Worm (Caenorhabditis elegans) whole organism, midembryonic: ENCODE measurements around the gene fipr-4.

Source experiments
- T22C8.4 ChIP-seq: fragments of 200-800 bp; sonication (Bioruptor generic); IDR thresholded peaks from 2 replicates; pipeline ENCODE4 v1.3.6; 2022; ENCODE audit warnings: missing genetic modification characterization, missing compliant biosample characterization
- cog-1 ChIP-seq: sonication (generic microtip); optimal IDR thresholded peaks from 2 replicates; lab custom pipeline; 2016; ENCODE audit warnings: missing genetic modification characterization, missing compliant biosample characterization
- flt-1 ChIP-seq: fragments of 200-800 bp; sonication (Bioruptor generic); IDR thresholded peaks from 2 replicates; pipeline ENCODE4 v1.3.6; 2022; ENCODE audit warnings: missing genetic modification characterization, missing compliant biosample characterization
- klf-2 ChIP-seq: fragments of 200-800 bp; sonication (Bioruptor generic); conservative IDR thresholded peaks from 2 replicates; pipeline ENCODE4 v1.3.6; 2022; ENCODE audit warnings: missing genetic modification reagents, missing genetic modification characterization, missing compliant biosample characterization
- med-1 ChIP-seq: sonication (generic microtip); optimal IDR thresholded peaks from 2 replicates; lab custom pipeline; 2017; ENCODE audit warnings: missing genetic modification characterization, mild to moderate bottlenecking, missing compliant biosample characterization, antibody characterized with exemption, missing genetic modification reagents; ENCODE audit not compliant: insufficient read depth
- ref-1 ChIP-seq: fragments of 200-800 bp; sonication (Bioruptor generic); conservative IDR thresholded peaks from 2 replicates; pipeline ENCODE4 v1.3.6; 2022; ENCODE audit warnings: missing genetic modification reagents, missing genetic modification characterization, missing compliant biosample characterization
- tab-1 ChIP-seq: fragments of 200-800 bp; sonication (Bioruptor generic); IDR thresholded peaks from 2 replicates; pipeline ENCODE4 v1.3.6; 2022; ENCODE audit warnings: missing genetic modification characterization, missing compliant biosample characterization
- ztf-23 ChIP-seq: fragments of 200-800 bp; sonication (Bioruptor generic); IDR thresholded peaks from 2 replicates; pipeline ENCODE4 v1.3.6; 2022; ENCODE audit warnings: missing genetic modification reagents, missing genetic modification characterization, missing compliant biosample characterization
- ztf-29 ChIP-seq: fragments of 200-800 bp; sonication (Bioruptor generic); IDR thresholded peaks from 2 replicates; pipeline ENCODE4 v1.3.6; 2022; ENCODE audit warnings: missing genetic modification reagents, missing genetic modification characterization, missing compliant biosample characterization

fipr-4 gene

DNA sequence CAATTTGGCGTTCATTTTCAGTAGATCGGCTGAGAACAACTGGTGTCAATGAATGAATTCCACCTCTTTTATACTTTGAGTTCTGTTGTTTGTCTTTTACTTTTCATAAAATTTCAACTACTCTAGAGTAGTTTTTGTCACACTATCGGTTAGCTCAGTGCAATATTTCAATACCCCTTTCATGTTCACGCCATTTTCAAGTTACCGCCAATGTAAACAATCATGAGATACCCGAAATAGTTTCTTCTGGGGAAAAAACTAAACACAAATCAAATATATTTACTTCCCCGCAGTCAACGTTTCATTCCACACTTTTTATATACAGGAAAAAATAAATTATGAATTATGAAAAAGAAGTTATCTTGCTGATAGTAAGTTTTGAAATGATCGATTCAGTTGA lies at the start of gene fipr-4:
Gene fipr-4 (minus strand): TSS at position 101 of the 400 bp plus-strand sequence.
- TF ChIP-seq flt-1, result no peak
- TF ChIP-seq ztf-23, result no peak
- TF ChIP-seq ztf-29, result no peak
- TF ChIP-seq T22C8.4 (GFP tag; lab: Robert Waterston, UW), result no peak
- no peak for TF ChIP-seq med-1

DNA sequence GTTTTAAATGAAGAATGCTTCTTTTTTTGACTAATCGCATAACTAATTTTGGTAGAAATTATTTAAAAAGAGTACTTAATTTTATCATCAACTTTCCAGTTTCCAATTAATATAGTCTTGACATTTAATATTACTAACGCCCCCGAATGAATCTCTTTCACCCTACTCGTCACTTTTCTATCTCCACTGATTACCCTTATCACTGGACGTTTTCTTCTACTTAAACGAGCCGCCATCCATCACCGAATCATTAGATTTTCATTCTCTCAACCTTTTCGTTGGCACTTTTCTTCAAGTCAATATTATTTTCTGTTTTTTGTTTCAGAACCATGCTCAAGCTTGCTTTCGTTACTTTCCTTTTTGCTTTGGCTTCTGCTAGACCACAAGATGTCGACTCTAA lies 49.3 kb upstream of the fipr-4 start, which contains the start of gene lys-1:
Gene lys-1 (plus strand): TSS at position 326 of the 400 bp plus-strand sequence.
- no peak for TF ChIP-seq ztf-23
- TF ChIP-seq ztf-29, result no peak
- no peak for TF ChIP-seq cog-1 (tag; lab: Kevin White, UChicago)
- no peak for TF ChIP-seq klf-2 (GFP tag; lab: Robert Waterston, UW)
- no peak for TF ChIP-seq flt-1
- TF ChIP-seq ref-1 (GFP tag; lab: Robert Waterston, UW), result no peak
- no peak for TF ChIP-seq T22C8.4 (GFP tag; lab: Robert Waterston, UW)
- no peak for TF ChIP-seq med-1
- TF ChIP-seq tab-1 (GFP tag; lab: Robert Waterston, UW), result no peak

DNA sequence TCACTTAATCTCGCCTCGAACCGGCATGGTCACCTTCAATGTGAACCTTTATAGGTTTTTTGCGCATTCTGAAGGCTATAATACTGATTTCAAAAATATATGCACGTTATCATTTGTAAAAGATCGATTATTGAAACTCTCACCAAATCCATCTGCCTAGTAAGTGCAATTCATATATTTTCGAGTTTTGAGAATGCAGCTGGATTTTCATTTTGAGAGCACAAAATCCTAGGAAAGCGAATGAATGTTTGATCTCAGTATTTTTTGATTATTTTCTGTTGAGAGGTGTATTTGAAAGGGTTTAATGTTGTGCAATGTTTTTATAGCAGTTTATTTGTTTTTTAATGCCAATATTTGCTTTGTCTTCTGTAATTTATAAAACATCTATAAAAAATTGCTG lies 47.8 kb upstream of the fipr-4 start:
- TF ChIP-seq ztf-23 (no peak), klf-2 (GFP tag; lab: Robert Waterston, UW) (no peak), T22C8.4 (GFP tag; lab: Robert Waterston, UW) (no peak), med-1 (no peak), ref-1 (GFP tag; lab: Robert Waterston, UW) (no peak), flt-1 (no peak), cog-1 (tag; lab: Kevin White, UChicago) (no peak), ztf-29 (no peak), tab-1 (GFP tag; lab: Robert Waterston, UW) (no peak)

DNA sequence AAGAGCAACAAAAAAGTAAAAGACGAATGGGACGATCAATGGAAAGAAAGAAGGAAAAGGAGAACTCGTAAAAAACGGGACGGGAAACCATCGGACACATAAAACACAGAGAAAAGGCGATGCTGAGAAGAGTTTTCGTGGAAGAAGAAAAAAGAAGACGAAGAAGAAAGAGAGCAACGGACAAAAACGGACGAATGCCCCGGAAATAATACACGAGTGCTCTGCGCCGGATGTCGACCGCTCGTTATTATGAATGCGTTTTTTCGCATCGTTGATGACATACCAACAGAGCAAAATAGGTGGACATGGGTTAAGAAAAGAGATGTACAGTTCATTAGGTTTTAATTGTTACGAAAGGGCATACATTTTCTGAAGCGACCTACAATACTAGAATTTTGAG lies 47.4 kb upstream of the fipr-4 start, which contains the start of gene Y22F5A.11:
Gene Y22F5A.11 (minus strand): TSS at position 28 of the 400 bp plus-strand sequence.
- TF ChIP-seq T22C8.4 (GFP tag; lab: Robert Waterston, UW) (no peak), tab-1 (GFP tag; lab: Robert Waterston, UW) (no peak), ztf-29 (no peak), flt-1 (no peak), med-1 (no peak), klf-2 (GFP tag; lab: Robert Waterston, UW) (no peak), ref-1 (GFP tag; lab: Robert Waterston, UW) (no peak), ztf-23 (no peak), cog-1 (tag; lab: Kevin White, UChicago) (no peak)

DNA sequence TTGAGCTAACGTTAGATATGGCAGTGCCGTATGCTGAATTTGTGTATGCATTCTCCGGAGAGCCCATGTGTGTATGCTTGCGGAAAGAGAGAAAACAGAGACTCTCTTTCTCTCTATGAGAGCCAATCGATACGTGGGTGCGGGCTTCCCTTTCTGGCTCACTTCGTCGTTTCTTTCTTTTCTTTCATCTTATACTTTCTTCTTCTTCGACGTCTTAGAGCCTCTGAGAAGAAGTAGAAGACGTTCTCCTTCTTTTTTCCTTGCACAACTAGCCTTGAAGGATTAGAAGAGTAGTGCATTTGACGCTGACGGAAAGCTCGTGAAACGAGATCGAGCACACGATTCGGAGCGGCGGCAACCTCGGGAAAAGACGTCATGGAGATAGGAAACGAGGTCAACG lies 45.6 kb upstream of the fipr-4 start:
- TF ChIP-seq ref-1 (GFP tag; lab: Robert Waterston, UW), result no peak
- no peak for TF ChIP-seq cog-1 (tag; lab: Kevin White, UChicago)
- no peak for TF ChIP-seq med-1
- 0 out of 2 replicates have a peak, but pooled peaks have one; percentile 45 for TF ChIP-seq T22C8.4 (GFP tag; lab: Robert Waterston, UW)
- TF ChIP-seq tab-1 (GFP tag; lab: Robert Waterston, UW), result no peak

DNA sequence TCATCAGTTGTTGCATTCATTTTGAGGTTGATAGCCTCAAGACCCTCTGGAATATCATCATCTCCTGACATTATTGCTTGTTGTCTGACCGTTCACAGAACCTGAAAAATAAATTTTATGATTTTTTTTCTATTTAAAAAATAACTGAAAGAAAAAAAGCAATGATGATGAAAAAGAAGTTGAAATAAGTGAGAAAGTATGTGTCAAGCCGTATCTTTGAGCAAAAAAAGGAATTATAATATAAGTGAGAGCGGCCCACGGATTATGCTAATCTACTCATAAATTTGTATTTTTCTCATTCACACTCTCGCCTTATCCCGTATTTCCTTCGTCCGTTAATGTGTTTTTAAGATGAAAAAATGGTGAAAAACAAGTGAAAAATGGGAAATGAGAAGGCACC lies 42.0 kb upstream of the fipr-4 start, which contains the start of gene ric-4:
Gene ric-4 (minus strand): TSS at position 101 of the 400 bp plus-strand sequence.
- TF ChIP-seq med-1, result no peak
- no peak for TF ChIP-seq flt-1
- no peak for TF ChIP-seq T22C8.4 (GFP tag; lab: Robert Waterston, UW)
- TF ChIP-seq ref-1 (GFP tag; lab: Robert Waterston, UW), result no peak
- no peak for TF ChIP-seq ztf-23
- no peak for TF ChIP-seq klf-2 (GFP tag; lab: Robert Waterston, UW)
- TF ChIP-seq cog-1 (tag; lab: Kevin White, UChicago), result no peak
- no peak for TF ChIP-seq ztf-29
- TF ChIP-seq tab-1 (GFP tag; lab: Robert Waterston, UW), result no peak

DNA sequence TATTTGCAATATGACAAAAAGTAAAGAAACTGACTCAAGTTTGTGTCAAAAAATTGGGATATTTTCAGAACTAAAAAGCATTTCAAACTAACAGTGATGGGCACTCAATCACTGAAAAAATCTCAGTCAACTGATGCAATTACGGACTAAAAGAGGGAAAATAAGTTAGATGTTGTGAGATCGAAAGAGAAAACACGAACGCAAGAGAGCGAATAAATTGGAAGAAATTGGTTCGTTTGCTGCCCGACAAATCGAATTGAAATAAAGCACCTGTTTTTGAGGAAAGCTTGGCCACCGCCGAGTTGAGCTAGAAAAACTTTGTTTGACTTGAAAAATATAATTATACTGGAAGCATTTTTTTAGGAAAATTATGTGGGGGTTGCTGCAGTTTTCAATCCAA lies 37.8 kb upstream of the fipr-4 start:
- TF ChIP-seq ref-1 (GFP tag; lab: Robert Waterston, UW), result no peak
- no peak for TF ChIP-seq flt-1
- TF ChIP-seq cog-1 (tag; lab: Kevin White, UChicago), result no peak

DNA sequence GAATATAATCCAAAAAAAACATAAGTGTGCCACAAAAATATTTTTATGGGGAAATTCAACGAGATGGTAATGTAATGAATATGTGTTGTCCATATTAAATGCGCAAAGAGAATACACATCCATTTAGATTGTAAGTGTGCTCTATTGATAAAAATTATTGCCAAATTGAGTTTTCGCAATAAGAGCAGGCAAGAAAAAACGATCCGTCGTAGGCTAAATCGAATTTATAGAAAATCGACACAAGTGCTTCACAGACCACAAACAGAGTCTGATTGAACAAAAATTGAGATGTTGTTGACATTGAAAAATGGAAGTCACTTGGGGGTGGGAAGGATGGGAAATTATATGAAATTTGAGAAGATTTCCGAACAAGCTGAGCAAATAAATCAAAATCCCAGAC lies 36.8 kb upstream of the fipr-4 start:
- TF ChIP-seq ztf-29 (no peak), tab-1 (GFP tag; lab: Robert Waterston, UW) (no peak), T22C8.4 (GFP tag; lab: Robert Waterston, UW) (no peak)

DNA sequence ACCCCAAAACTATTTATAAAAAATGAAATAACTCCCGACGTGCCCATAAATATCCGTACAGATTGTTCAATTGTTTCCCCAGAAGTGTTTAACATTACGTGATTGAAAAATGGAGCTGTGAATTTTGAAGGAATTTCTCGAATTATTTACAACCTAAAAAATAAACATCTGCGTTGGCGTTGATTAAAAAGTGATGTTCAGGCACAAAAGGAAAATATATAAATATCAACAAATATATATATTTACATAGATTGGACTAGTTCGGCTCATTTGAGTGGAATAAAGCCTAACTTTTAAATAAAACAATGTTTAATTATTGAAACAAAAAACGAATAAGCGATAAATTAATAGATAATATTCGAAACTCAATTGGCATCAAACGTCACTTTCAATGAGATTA lies 32.2 kb upstream of the fipr-4 start, which contains the start of gene sri-18:
Gene sri-18 (minus strand): TSS at position 101 of the 400 bp plus-strand sequence.
- TF ChIP-seq T22C8.4 (GFP tag; lab: Robert Waterston, UW), result no peak
- no peak for TF ChIP-seq cog-1 (tag; lab: Kevin White, UChicago)
- no peak for TF ChIP-seq tab-1 (GFP tag; lab: Robert Waterston, UW)
- no peak for TF ChIP-seq ztf-23
- TF ChIP-seq klf-2 (GFP tag; lab: Robert Waterston, UW), result no peak
- TF ChIP-seq med-1, result no peak
- TF ChIP-seq ztf-29, result no peak
- no peak for TF ChIP-seq flt-1
- TF ChIP-seq ref-1 (GFP tag; lab: Robert Waterston, UW), result no peak

DNA sequence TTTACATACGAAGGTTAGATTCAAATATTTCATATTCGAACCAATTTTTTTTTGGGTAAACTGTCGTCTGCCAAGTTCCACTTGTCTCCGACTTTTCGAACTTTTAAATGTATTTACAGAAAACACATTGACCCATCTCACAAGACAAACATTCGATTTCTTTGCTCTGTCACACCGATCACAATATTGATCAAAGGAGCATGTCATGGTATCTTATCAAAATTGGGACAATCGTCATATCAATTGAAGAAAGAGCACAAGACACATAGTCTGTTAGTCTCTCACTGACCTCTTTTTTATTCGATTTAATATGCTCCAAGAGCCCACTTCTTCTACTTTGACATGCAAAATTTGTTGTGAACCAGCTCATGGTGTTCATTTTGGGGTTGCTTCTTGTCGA lies 27.8 kb upstream of the fipr-4 start, which contains the start of gene nhr-232:
Gene nhr-232 (plus strand): TSS at position 121 of the 400 bp plus-strand sequence.
- TF ChIP-seq med-1, result no peak
- TF ChIP-seq klf-2 (GFP tag; lab: Robert Waterston, UW), result no peak

DNA sequence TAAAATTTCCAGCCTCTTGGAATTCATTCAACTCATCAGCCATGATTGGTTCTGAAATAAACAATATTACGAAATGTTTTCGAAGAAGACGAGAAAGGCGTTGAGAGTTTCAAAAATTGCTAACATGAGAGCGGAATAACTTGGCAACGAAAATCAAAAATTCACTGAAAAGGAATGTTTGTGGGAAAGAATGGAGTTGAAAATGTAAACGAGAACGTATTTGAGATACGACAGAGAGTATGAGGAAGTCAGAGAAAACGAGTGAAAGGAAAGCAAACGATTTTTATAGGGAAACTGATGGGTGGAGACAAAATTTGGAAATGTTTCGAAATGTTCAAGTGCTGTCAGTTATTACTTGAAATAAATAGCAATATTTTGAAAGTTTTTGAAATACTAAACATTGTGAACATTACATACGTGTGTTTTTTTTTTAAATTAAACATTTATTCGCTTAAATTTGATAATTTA lies 26.8 kb upstream of the fipr-4 start, which contains the start of gene rop-1:
Gene rop-1 (minus strand): TSS at position 51 of the 468 bp plus-strand sequence.
- no peak for TF ChIP-seq T22C8.4 (GFP tag; lab: Robert Waterston, UW)
- no peak for TF ChIP-seq klf-2 (GFP tag; lab: Robert Waterston, UW)
- TF ChIP-seq tab-1 (GFP tag; lab: Robert Waterston, UW), result no peak
- no peak for TF ChIP-seq flt-1
- no peak for TF ChIP-seq ztf-23
- no peak for TF ChIP-seq cog-1 (tag; lab: Kevin White, UChicago)
- no peak for TF ChIP-seq med-1
- no peak for TF ChIP-seq ref-1 (GFP tag; lab: Robert Waterston, UW)
- TF ChIP-seq ztf-29, result no peak
